Worm (Caenorhabditis elegans): Measurements from ENCODE around the gene irld-6.

DNA sequence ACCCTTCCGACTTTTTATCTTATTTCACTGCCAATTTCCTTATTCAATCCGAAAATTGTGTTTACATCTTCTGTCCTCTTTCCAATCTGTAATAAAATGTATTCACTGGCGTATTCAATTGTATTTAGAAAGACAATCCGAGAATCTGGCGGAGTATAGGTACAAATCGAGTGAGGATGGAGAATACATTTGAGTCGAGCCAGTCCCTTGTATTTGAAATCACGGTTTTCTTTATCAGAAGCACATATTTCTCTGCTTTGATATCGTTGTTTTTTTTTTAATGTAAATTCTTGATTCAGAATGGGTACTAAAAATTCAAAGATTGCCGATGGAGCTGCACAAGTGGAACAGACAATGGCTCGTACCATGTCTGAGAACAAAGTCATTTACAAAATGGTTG is 7.5 kb upstream of the irld-6 start, which contains the start of gene ocr-1:
- TF ChIP-seq B0310.2 (tag; optimal IDR thresholded peaks at IDR 0.05), result no peak
- no peak for TF ChIP-seq tbx-11 (GFP tag; IDR thresholded peaks at IDR 0.05)
- TF ChIP-seq sea-1 (GFP tag; conservative IDR thresholded peaks at IDR 0.05), result no peak
- TF ChIP-seq ama-1 (optimal IDR thresholded peaks at IDR 0.05), result no peak
- no peak for TF ChIP-seq tra-4 (tag; optimal IDR thresholded peaks at IDR 0.05)
- no peak for TF ChIP-seq scrt-1 (GFP tag; IDR thresholded peaks at IDR 0.05)
